Fruit fly (Drosophila melanogaster) whole organism, prepupa: Measurements from ENCODE around the gene Srp54k.
A peak's percentile ranks its signal among the peaks of the same experiment; 100 is the strongest.

ENCODE experiments used
- CG10631 ChIP-seq: fragments of 200-800 bp; sonication (Bioruptor generic); optimal IDR thresholded peaks from 2 replicates; lab custom pipeline; 2016; ENCODE audit warnings: missing biosample characterization, missing genetic modification characterization
- CG11294 ChIP-seq: fragments of 200-800 bp; sonication (Bioruptor generic); IDR thresholded peaks from 2 replicates; pipeline ENCODE4 v1.3.6; 2022; ENCODE audit warnings: missing biosample characterization, missing genetic modification characterization
- CG11762 ChIP-seq: fragments of 200-800 bp; sonication (Bioruptor generic); optimal IDR thresholded peaks from 3 replicates; lab custom pipeline; 2016; ENCODE audit warnings: missing biosample characterization, missing genetic modification characterization; ENCODE audit not compliant: insufficient read depth
- CG15336 ChIP-seq: fragments of 200-800 bp; sonication (Bioruptor generic); IDR thresholded peaks from 2 replicates; pipeline ENCODE4 v1.3.6; 2022; ENCODE audit warnings: missing biosample characterization, missing genetic modification characterization
- CG3919 ChIP-seq: fragments of 200-800 bp; sonication (Bioruptor generic); optimal IDR thresholded peaks from 3 replicates; lab custom pipeline; 2016; ENCODE audit warnings: missing biosample characterization, missing genetic modification characterization
- CG6163 ChIP-seq: fragments of 200-800 bp; sonication (Bioruptor generic); IDR thresholded peaks from 3 replicates; pipeline ENCODE4 v1.3.6; 2022; ENCODE audit warnings: missing biosample characterization, missing genetic modification characterization
- CG6276 ChIP-seq: fragments of 200-800 bp; sonication (Bioruptor generic); optimal IDR thresholded peaks from 2 replicates; lab custom pipeline; 2017; ENCODE audit warnings: missing biosample characterization, mild to moderate bottlenecking, missing genetic modification characterization
- CG6792 ChIP-seq: fragments of 200-800 bp; sonication (Bioruptor generic); optimal IDR thresholded peaks from 3 replicates; lab custom pipeline; 2016; ENCODE audit warnings: missing biosample characterization, missing genetic modification characterization
- CG6808 ChIP-seq: fragments of 200-800 bp; sonication (Bioruptor generic); optimal IDR thresholded peaks from 3 replicates; lab custom pipeline; 2017; ENCODE audit warnings: missing biosample characterization, missing genetic modification characterization, mild to moderate bottlenecking, moderate library complexity, missing genetic modification reagents
- CG6854 ChIP-seq: fragments of 200-800 bp; sonication (Bioruptor generic); optimal IDR thresholded peaks from 2 replicates; lab custom pipeline; 2017; ENCODE audit warnings: missing biosample characterization, mild to moderate bottlenecking, missing genetic modification characterization
- CG8632 ChIP-seq: fragments of 200-800 bp; sonication (Bioruptor generic); optimal IDR thresholded peaks from 3 replicates; lab custom pipeline; 2016; ENCODE audit warnings: missing biosample characterization, missing genetic modification characterization
- Gug ChIP-seq: fragments of 200-800 bp; sonication (Bioruptor generic); IDR thresholded peaks from 2 replicates; pipeline ENCODE4 v1.3.6; 2022; ENCODE audit warnings: missing biosample characterization, missing genetic modification characterization
- Smox ChIP-seq: fragments of 200-800 bp; sonication (Bioruptor generic); optimal IDR thresholded peaks from 3 replicates; lab custom pipeline; 2016; ENCODE audit warnings: missing biosample characterization, missing genetic modification characterization
- Sox102F ChIP-seq: fragments of 200-800 bp; sonication (Bioruptor generic); optimal IDR thresholded peaks from 2 replicates; lab custom pipeline; 2016; ENCODE audit warnings: missing biosample characterization, mild to moderate bottlenecking, missing genetic modification characterization
- cyc ChIP-seq: fragments of 200-800 bp; sonication (Bioruptor generic); optimal IDR thresholded peaks from 3 replicates; lab custom pipeline; 2016; ENCODE audit warnings: missing biosample characterization, missing genetic modification characterization
- dac ChIP-seq: fragments of 200-800 bp; sonication (Bioruptor generic); optimal IDR thresholded peaks from 2 replicates; lab custom pipeline; 2017; ENCODE audit warnings: missing biosample characterization, mild to moderate bottlenecking, missing genetic modification characterization
- fd85E ChIP-seq: fragments of 200-800 bp; sonication (Bioruptor generic); optimal IDR thresholded peaks from 3 replicates; lab custom pipeline; 2016; ENCODE audit warnings: missing biosample characterization, missing genetic modification characterization
- fkh ChIP-seq: fragments of 200-800 bp; sonication (Bioruptor generic); optimal IDR thresholded peaks from 3 replicates; lab custom pipeline; 2017; ENCODE audit warnings: missing biosample characterization, mild to moderate bottlenecking, missing genetic modification characterization, moderate library complexity
- salr ChIP-seq, 2 experiments: fragments of 200-800 bp; sonication (Bioruptor generic); optimal IDR thresholded peaks; 3 replicates each; lab custom pipeline; 2016 to 2018; ENCODE audit warnings: missing biosample characterization in 2 of 2, missing genetic modification characterization in 2 of 2, mild to moderate bottlenecking in 1 of 2
- topi ChIP-seq: fragments of 200-800 bp; sonication (Bioruptor generic); optimal IDR thresholded peaks from 3 replicates; lab custom pipeline; 2016; ENCODE audit warnings: missing biosample characterization, missing genetic modification characterization

Srp54k gene

dm6 chr3L:5188402-5188801, 35.9 kb downstream of the Srp54k start (continued):
- peak; percentile 33 for TF ChIP-seq CG10631 (GFP tag; lab: Kevin White, UChicago)
- TF ChIP-seq Smox (GFP tag; lab: Kevin White, UChicago) = peak; percentile 36
- no peak for TF ChIP-seq fd85E (GFP tag; lab: Kevin White, UChicago)
- no peak for TF ChIP-seq CG6792
- TF ChIP-seq Gug (GFP tag; lab: Robert Waterston, UW) = peak; percentile 42
- no peak for TF ChIP-seq CG6808 (GFP tag; lab: Kevin White, UChicago)
- TF ChIP-seq CG11294 (GFP tag; lab: Robert Waterston, UW) = no peak
- TF ChIP-seq topi = no peak
- peak; percentile 7 for TF ChIP-seq CG8632
- TF ChIP-seq CG15336 = peak; percentile 57
- no peak for TF ChIP-seq dac (GFP tag; lab: Kevin White, UChicago)
- TF ChIP-seq Sox102F (GFP tag; lab: Kevin White, UChicago) = peak; percentile 6
- no peak for TF ChIP-seq fkh (GFP tag; lab: Kevin White, UChicago)
- TF ChIP-seq CG6276 (GFP tag; lab: Kevin White, UChicago) = peak; percentile 48
- TF ChIP-seq salr (GFP tag; optimal IDR thresholded peaks at IDR 0.05; lab: Kevin White, UChicago) = peak in 1 of 2 experiments; percentile 70
- TF ChIP-seq CG6163 (GFP tag; lab: Robert Waterston, UW) = peak; percentile 63; the same call in 2 of the 3 replicates
- peak; percentile 46 for TF ChIP-seq CG3919
- no peak for TF ChIP-seq CG6854 (GFP tag; lab: Kevin White, UChicago)

- TF ChIP-seq Smox (GFP tag; lab: Kevin White, UChicago) (no peak), CG11762 (GFP tag; lab: Kevin White, UChicago) (no peak), CG6276 (GFP tag; lab: Kevin White, UChicago) (no peak), cyc (GFP tag; lab: Kevin White, UChicago) (no peak)
- TF ChIP-seq, all 60 proteins: peak for 0
Measured at dm6 chr3L:5201767-5202166, 49.3 kb downstream of the Srp54k start.
